Worm (Caenorhabditis elegans): ENCODE data around the gene prp-8.

DNA sequence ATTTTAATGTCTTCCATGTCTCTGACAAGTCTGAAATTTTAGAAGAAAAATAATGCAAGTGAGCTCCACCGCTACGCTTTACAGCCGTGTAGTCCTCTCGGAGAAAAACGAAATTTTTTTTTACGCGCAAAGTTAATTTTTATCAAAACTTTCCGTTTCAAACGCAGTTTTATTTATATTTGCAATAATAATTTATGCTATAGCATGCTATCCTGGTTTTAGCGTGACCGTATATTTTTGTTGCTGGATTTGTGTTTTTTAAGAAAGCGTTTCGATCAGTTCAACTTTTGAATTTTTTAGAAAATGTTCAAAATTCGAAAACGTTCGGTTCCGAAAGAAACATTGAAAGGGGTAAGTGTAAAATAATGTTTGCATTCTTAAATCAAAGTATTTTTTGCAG lies 27.5 kb downstream of the prp-8 start, which contains the start of gene C50C3.1:
- TF ChIP-seq ceh-82 (tag; optimal IDR thresholded peaks at IDR 0.05) (no peak), nhr-12 (tag; optimal IDR thresholded peaks at IDR 0.05) (no peak), alr-1 (tag; optimal IDR thresholded peaks at IDR 0.05) (no peak), nhr-77 (tag; optimal IDR thresholded peaks at IDR 0.05) (no peak), egl-27 (tag; optimal IDR thresholded peaks at IDR 0.05) (no peak), nhr-11 (tag; optimal IDR thresholded peaks at IDR 0.05) (no peak), ztf-11 (tag; optimal IDR thresholded peaks at IDR 0.05) (no peak), nhr-237 (tag; optimal IDR thresholded peaks at IDR 0.05) (no peak), R02D3.7 (tag; optimal IDR thresholded peaks at IDR 0.05) (no peak), F13H6.1 (tag; optimal IDR thresholded peaks at IDR 0.05) (no peak), unc-62 (GFP tag; optimal IDR thresholded peaks at IDR 0.05) (no peak), lin-13 (GFP tag; optimal IDR thresholded peaks at IDR 0.05) (no peak), fos-1 (tag; optimal IDR thresholded peaks at IDR 0.05) (no peak), zag-1 (tag; optimal IDR thresholded peaks at IDR 0.05) (no peak)
